Worm (Caenorhabditis elegans) whole organism, L1 larva: ENCODE data around the gene col-181.

Experiments used
- C34B4.2 ChIP-seq: sonication (generic microtip); optimal IDR thresholded peaks from 2 replicates; lab custom pipeline; 2017; ENCODE audit warnings: mild to moderate bottlenecking, missing genetic modification characterization, missing compliant biosample characterization
- F16B12.6 ChIP-seq: fragments of 150-350 bp; optimal IDR thresholded peaks from 2 replicates; lab custom pipeline; 2014; ENCODE audit warnings: missing biosample characterization, missing genetic modification characterization
- Y116A8C.19 ChIP-seq: sonication (generic microtip); optimal IDR thresholded peaks from 2 replicates; lab custom pipeline; 2016; ENCODE audit warnings: missing compliant biosample characterization, missing genetic modification characterization, borderline replicate concordance
- aha-1 ChIP-seq: fragments of 150-350 bp; optimal IDR thresholded peaks from 2 replicates; lab custom pipeline; 2014; ENCODE audit warnings: missing biosample characterization, missing genetic modification characterization
- alr-1 ChIP-seq: fragments of 200-800 bp; sonication (Bioruptor generic); optimal IDR thresholded peaks from 2 replicates; lab custom pipeline; 2018; ENCODE audit warnings: borderline replicate concordance, mild to moderate bottlenecking, missing genetic modification characterization, missing compliant biosample characterization
- ama-1 ChIP-seq: fragments of 150-350 bp; optimal IDR thresholded peaks from 2 replicates; lab custom pipeline; 2014
- ceh-8 ChIP-seq: fragments of 200-800 bp; sonication (Bioruptor generic); optimal IDR thresholded peaks from 2 replicates; lab custom pipeline; 2018; ENCODE audit warnings: mild to moderate bottlenecking, missing genetic modification characterization, moderate library complexity, missing compliant biosample characterization
- ceh-82 ChIP-seq, 3 experiments: fragments of 150-350 bp in 1 of 3; sonication (generic microtip) in 2 of 3; optimal IDR thresholded peaks; 2 replicates each; lab custom pipeline; 2014 to 2017; ENCODE audit warnings: missing biosample characterization in 3 of 3, missing genetic modification characterization in 3 of 3
- ces-1 ChIP-seq: fragments of 150-350 bp; optimal IDR thresholded peaks from 2 replicates; lab custom pipeline; 2014; ENCODE audit warnings: missing biosample characterization, missing genetic modification reagents, missing genetic modification characterization
- dpl-1 ChIP-seq, 3 experiments: fragments of 150-350 bp in 2 of 3; sonication (generic microtip) in 1 of 3; optimal IDR thresholded peaks; 2 replicates each; lab custom pipeline; 2014 to 2017; ENCODE audit warnings: missing biosample characterization in 3 of 3, missing genetic modification characterization in 3 of 3, missing genetic modification reagents in 3 of 3
- efl-1 ChIP-seq, 4 experiments: fragments of 150-350 bp; optimal IDR thresholded peaks in 3 of 4; peaks in 1 of 4; 1 replicate in 1 of 4; 2 replicates in 3 of 4; lab custom pipeline; 2014; ENCODE audit warnings: missing biosample characterization in 2 of 4, missing genetic modification characterization in 2 of 4, missing genetic modification reagents in 2 of 4
- egl-27 ChIP-seq, 2 experiments: fragments of 150-350 bp in 1 of 2; sonication (generic microtip); optimal IDR thresholded peaks; 3 replicates each; lab custom pipeline; 2017 to 2018; ENCODE audit warnings: missing biosample characterization in 2 of 2, missing genetic modification characterization in 2 of 2, missing genetic modification reagents in 2 of 2
- elt-2 ChIP-seq: sonication (generic microtip); optimal IDR thresholded peaks from 2 replicates; lab custom pipeline; 2016; ENCODE audit warnings: missing genetic modification characterization, mild to moderate bottlenecking, inconsistent platforms, missing compliant biosample characterization, missing genetic modification reagents
- fkh-10 ChIP-seq: sonication (generic microtip); optimal IDR thresholded peaks from 2 replicates; lab custom pipeline; 2017; ENCODE audit warnings: missing biosample characterization, missing genetic modification reagents, missing genetic modification characterization
- hlh-4 ChIP-seq: sonication (generic microtip); optimal IDR thresholded peaks from 2 replicates; lab custom pipeline; 2016; ENCODE audit warnings: mild to moderate bottlenecking, missing genetic modification characterization, missing compliant biosample characterization
- isw-1 ChIP-seq: fragments of 200-800 bp; sonication (Bioruptor generic); IDR thresholded peaks from 2 replicates; pipeline ENCODE4 v1.3.6; 2022; ENCODE audit warnings: missing genetic modification characterization, missing compliant biosample characterization
- jun-1 ChIP-seq: fragments of 150-350 bp; optimal IDR thresholded peaks from 2 replicates; lab custom pipeline; 2014; ENCODE audit warnings: missing biosample characterization, missing genetic modification reagents, missing genetic modification characterization
- lin-13 ChIP-seq: fragments of 150-350 bp; optimal IDR thresholded peaks from 2 replicates; lab custom pipeline; 2014; ENCODE audit warnings: missing biosample characterization, missing genetic modification reagents, missing genetic modification characterization
- lin-39 ChIP-seq: fragments of 150-350 bp; optimal IDR thresholded peaks from 2 replicates; lab custom pipeline; 2014; ENCODE audit warnings: missing biosample characterization, missing genetic modification reagents, missing genetic modification characterization
- mab-9 ChIP-seq: fragments of 200-800 bp; sonication (Bioruptor generic); IDR thresholded peaks from 2 replicates; pipeline ENCODE4 v1.3.6; 2022; ENCODE audit warnings: missing genetic modification reagents, missing genetic modification characterization, missing compliant biosample characterization
- nhr-12 ChIP-seq: sonication (generic microtip); optimal IDR thresholded peaks from 2 replicates; lab custom pipeline; 2017; ENCODE audit warnings: missing biosample characterization, missing genetic modification characterization
- nhr-20 ChIP-seq: sonication (generic microtip); optimal IDR thresholded peaks from 2 replicates; lab custom pipeline; 2016; ENCODE audit warnings: mild to moderate bottlenecking, missing genetic modification characterization, missing compliant biosample characterization
- nhr-28 ChIP-seq: fragments of 150-350 bp; optimal IDR thresholded peaks from 2 replicates; lab custom pipeline; 2014; ENCODE audit warnings: missing biosample characterization, missing genetic modification characterization
- nhr-77 ChIP-seq: fragments of 150-350 bp; optimal IDR thresholded peaks from 2 replicates; lab custom pipeline; 2014; ENCODE audit warnings: missing biosample characterization, missing genetic modification characterization
- nhr-84 ChIP-seq: sonication (generic microtip); optimal IDR thresholded peaks from 2 replicates; lab custom pipeline; 2017; ENCODE audit warnings: missing biosample characterization, missing genetic modification characterization
- skn-1 ChIP-seq: fragments of 150-350 bp; optimal IDR thresholded peaks from 2 replicates; lab custom pipeline; 2014; ENCODE audit warnings: missing biosample characterization, missing genetic modification characterization
- snpc-4 ChIP-seq: fragments of 150-350 bp; optimal IDR thresholded peaks from 2 replicates; lab custom pipeline; 2014; ENCODE audit warnings: missing biosample characterization, missing genetic modification characterization
- swsn-7 ChIP-seq: sonication (generic microtip); optimal IDR thresholded peaks from 2 replicates; lab custom pipeline; 2016; ENCODE audit warnings: missing genetic modification characterization, missing compliant biosample characterization
- tbx-2 ChIP-seq: sonication (generic microtip); optimal IDR thresholded peaks from 2 replicates; lab custom pipeline; 2016; ENCODE audit warnings: missing genetic modification characterization, missing compliant biosample characterization
- tlp-1 ChIP-seq: fragments of 150-350 bp; optimal IDR thresholded peaks from 2 replicates; lab custom pipeline; 2014; ENCODE audit warnings: missing biosample characterization, missing genetic modification characterization
- unc-98 ChIP-seq: fragments of 200-800 bp; sonication (Bioruptor generic); IDR thresholded peaks from 2 replicates; pipeline ENCODE4 v1.3.6; 2022; ENCODE audit warnings: missing genetic modification characterization, missing compliant biosample characterization
- vab-15 ChIP-seq: sonication (generic microtip); optimal IDR thresholded peaks from 2 replicates; lab custom pipeline; 2017; ENCODE audit warnings: missing genotype, mild to moderate bottlenecking, missing genetic modification characterization, missing compliant biosample characterization
- xbp-1 ChIP-seq: sonication (generic microtip); optimal IDR thresholded peaks from 2 replicates; lab custom pipeline; 2016; ENCODE audit warnings: missing genetic modification characterization, missing compliant biosample characterization
- ztf-11 ChIP-seq, 2 experiments: sonication (generic microtip); optimal IDR thresholded peaks; 2 replicates each; lab custom pipeline; 2016 to 2017; ENCODE audit warnings: missing genetic modification characterization in 2 of 2, missing biosample characterization in 1 of 2, missing compliant biosample characterization in 1 of 2
- ztf-4 ChIP-seq: fragments of 150-350 bp; optimal IDR thresholded peaks from 2 replicates; lab custom pipeline; 2014; ENCODE audit warnings: missing biosample characterization, missing genetic modification characterization

Gene col-181

ce11 chrX:12114024-12114423 lies 9.3 kb downstream of the col-181 start, which contains the start of gene lgc-15:
Gene lgc-15 (plus strand): TSS chrX:12114324.
- TF ChIP-seq ces-1 (GFP tag; lab: Kevin White, UChicago) (no peak), nhr-84 (tag; lab: Kevin White, UChicago) (no peak), unc-98 (GFP tag; lab: Robert Waterston, UW) (no peak), snpc-4 (tag; lab: Kevin White, UChicago) (no peak)

- TF ChIP-seq nhr-12 (tag; lab: Kevin White, UChicago): no peak
- TF ChIP-seq efl-1 (optimal IDR thresholded peaks at IDR 0.05; lab: Kevin White, UChicago): no peak
- peak in 1 of 2 experiments; percentile 37 for TF ChIP-seq efl-1 (GFP tag; optimal IDR thresholded peaks at IDR 0.05 in 1 of 2; lab: Kevin White, UChicago)
- TF ChIP-seq, all 84 proteins: peak for 1
Measured at ce11 chrX:12118340-12118739, 13.6 kb downstream of the col-181 start, which contains the start of gene lgc-16. Gene lgc-16 (plus strand): TSS chrX:12118640.

ce11 chrX:12121285-12121684 lies 16.6 kb downstream of the col-181 start, which contains the start of gene lgc-17:
Gene lgc-17 (plus strand): TSS chrX:12121585.
- TF ChIP-seq ceh-8 (no peak), xbp-1 (tag; lab: Kevin White, UChicago) (no peak), egl-27 (tag; optimal IDR thresholded peaks at IDR 0.05; lab: Kevin White, UChicago) (no peak), F16B12.6 (tag; lab: Kevin White, UChicago) (no peak), swsn-7 (tag; lab: Kevin White, UChicago) (no peak), vab-15 (tag; lab: Kevin White, UChicago) (no peak), C34B4.2 (tag; lab: Kevin White, UChicago) (no peak), dpl-1 (GFP tag; optimal IDR thresholded peaks at IDR 0.05; lab: Kevin White, UChicago) (no peak), Y116A8C.19 (no peak), nhr-28 (no peak), tlp-1 (tag; lab: Kevin White, UChicago) (no peak), mab-9 (no peak), alr-1 (tag; lab: Kevin White, UChicago) (no peak)
- TF ChIP-seq, all 84 proteins: peak for 0

- TF ChIP-seq ztf-11 (tag; optimal IDR thresholded peaks at IDR 0.05; lab: Kevin White, UChicago): no peak
- no peak for TF ChIP-seq elt-2
- TF ChIP-seq isw-1 (GFP tag; lab: Robert Waterston, UW): no peak
Measured at ce11 chrX:12123152-12123551, 18.4 kb downstream of the col-181 start, which contains the start of gene T01H10.11. Gene T01H10.11 (plus strand): TSS chrX:12123452.

- TF ChIP-seq hlh-4 (tag; lab: Kevin White, UChicago) (no peak), dpl-1 (GFP tag; optimal IDR thresholded peaks at IDR 0.05; lab: Kevin White, UChicago) (no peak), Y116A8C.19 (no peak), ceh-82 (tag; optimal IDR thresholded peaks at IDR 0.05; lab: Kevin White, UChicago) (no peak), xbp-1 (tag; lab: Kevin White, UChicago) (no peak), nhr-77 (no peak), skn-1 (tag; lab: Kevin White, UChicago) (no peak), alr-1 (tag; lab: Kevin White, UChicago) (no peak), lin-13 (GFP tag; lab: Kevin White, UChicago) (no peak), C34B4.2 (tag; lab: Kevin White, UChicago) (no peak), fkh-10 (GFP tag; lab: Kevin White, UChicago) (no peak), ces-1 (GFP tag; lab: Kevin White, UChicago) (no peak), nhr-28 (no peak), tbx-2 (tag; lab: Kevin White, UChicago) (no peak), nhr-20 (tag; lab: Kevin White, UChicago) (no peak), ama-1 (lab: Kevin White, UChicago) (no peak), aha-1 (no peak), ztf-4 (tag; lab: Kevin White, UChicago) (no peak), lin-39 (tag; lab: Kevin White, UChicago) (no peak), jun-1 (tag; lab: Kevin White, UChicago) (no peak)
Measured at ce11 chrX:12125308-12125707, 20.6 kb downstream of the col-181 start, which contains the start of gene lgc-18. Gene lgc-18 (plus strand): TSS chrX:12125608.
